Fruit fly (Drosophila melanogaster) Kc167 (cell line): ENCODE measurements around the gene nom.

ENCODE experiments used
- insv ChIP-seq: fragments of >200 bp; optimal IDR thresholded peaks from 3 replicates; lab custom pipeline; 2018; ENCODE audit warnings: missing external identifiers
- psq ChIP-seq: fragments of >200 bp; optimal IDR thresholded peaks from 2 replicates; lab custom pipeline; 2017; ENCODE audit warnings: missing external identifiers

dm6 chr3R:8747871-8748775 lies 25.1 kb downstream of the nom start:
- TF ChIP-seq insv (lab: Kevin White, UChicago) (no peak), psq (lab: Kevin White, UChicago) (no peak)
